Worm (Caenorhabditis elegans) whole organism, dauer: ENCODE measurements around the gene zip-3.
"Not testable (repeated sequence)": the region's sequence is repeated elsewhere in the genome, so short reads cannot be mapped to it uniquely, and the experiment has no call there.

Experiments
- unc-62 ChIP-seq: sonication (generic microtip); optimal IDR thresholded peaks from 2 replicates; lab custom pipeline; 2017; ENCODE audit warnings: missing biosample characterization, missing genetic modification reagents, missing genetic modification characterization

Gene zip-3

DNA sequence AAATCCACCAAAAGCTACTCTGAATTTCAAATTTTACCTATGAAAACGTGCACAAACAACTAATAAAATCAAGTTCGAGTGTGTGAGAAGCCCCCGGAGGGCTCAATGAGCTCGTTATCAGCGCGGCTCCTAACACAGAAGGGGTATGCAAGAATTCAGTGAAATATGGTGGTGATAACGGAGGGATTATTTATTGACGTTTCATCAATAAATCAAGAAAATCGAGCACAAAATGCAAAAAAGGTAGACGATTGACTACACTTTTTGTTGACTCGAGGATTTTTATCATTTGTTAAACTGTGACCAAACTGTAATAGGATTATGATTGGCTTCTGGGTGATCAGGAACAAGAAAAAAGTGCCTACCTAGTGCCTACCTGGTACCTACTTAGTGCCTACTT lies at the start of gene zip-3:
TSS of gene zip-3 (minus strand) at position 21 of the 400 bp plus-strand sequence.
- TF ChIP-seq unc-62 (GFP tag; lab: Kevin White, UChicago) = no peak

DNA sequence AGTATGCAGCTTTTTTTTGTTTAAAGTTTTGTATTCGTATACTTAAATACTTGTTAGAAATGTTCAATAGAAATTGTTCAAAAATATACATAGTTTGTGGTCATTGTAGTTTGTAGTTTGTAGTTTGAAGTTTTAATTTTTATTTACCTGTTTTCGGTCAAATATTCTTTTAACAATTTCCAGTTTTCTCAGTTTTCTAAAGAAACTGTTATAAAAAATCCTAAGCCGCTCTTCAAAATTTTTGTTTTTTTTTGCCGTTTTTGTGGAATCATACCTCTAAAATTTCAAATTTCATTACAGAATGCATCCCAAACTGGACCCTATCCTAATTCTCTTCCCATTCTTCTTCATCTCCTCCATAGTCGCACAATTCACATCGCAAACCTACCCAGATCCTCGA lies 49.0 kb upstream of the zip-3 start, which contains the start of gene F01D5.6:
TSS of gene F01D5.6 (plus strand) at position 301 of the 400 bp plus-strand sequence.
- no peak for TF ChIP-seq unc-62 (GFP tag; lab: Kevin White, UChicago)

DNA sequence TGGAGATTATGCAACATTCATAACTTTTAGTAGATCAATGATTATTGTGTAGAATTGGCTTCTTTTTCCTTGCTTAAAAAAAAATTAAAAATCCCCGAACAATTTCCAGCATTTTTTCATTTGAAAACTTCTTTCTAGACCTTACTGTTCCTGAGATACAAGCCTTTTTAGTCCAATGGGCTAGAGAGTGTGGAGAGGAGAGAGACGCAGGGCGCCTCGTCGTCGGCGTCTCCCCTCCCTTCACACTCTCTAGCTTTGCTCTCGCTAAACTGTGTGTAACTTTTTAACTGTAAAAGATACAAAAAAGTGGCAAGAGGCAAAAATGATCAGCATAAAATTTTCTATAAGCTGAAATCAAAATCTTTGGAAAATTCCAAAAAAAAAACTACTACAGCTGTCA lies 47.9 kb upstream of the zip-3 start:
- no peak for TF ChIP-seq unc-62 (GFP tag; lab: Kevin White, UChicago)

DNA sequence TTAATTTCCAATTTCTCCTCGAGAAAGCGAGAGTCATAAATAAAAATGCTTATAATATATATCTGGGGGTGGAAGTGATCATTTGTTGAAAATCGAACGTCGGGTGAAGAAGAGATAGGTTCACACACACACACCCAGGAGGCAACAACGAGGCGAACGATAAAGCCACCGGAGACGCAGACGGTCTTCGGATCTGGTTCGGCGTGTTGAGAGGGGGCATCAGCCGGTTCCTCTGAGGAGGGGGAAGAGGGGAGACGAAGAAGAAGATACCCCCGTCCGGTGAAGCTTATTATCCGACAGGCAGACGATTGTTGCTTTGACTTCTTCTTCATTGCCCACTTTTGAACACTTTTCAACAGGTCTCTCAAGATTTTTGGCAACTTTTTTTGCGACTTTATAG lies 47.5 kb upstream of the zip-3 start:
- no peak for TF ChIP-seq unc-62 (GFP tag; lab: Kevin White, UChicago)

DNA sequence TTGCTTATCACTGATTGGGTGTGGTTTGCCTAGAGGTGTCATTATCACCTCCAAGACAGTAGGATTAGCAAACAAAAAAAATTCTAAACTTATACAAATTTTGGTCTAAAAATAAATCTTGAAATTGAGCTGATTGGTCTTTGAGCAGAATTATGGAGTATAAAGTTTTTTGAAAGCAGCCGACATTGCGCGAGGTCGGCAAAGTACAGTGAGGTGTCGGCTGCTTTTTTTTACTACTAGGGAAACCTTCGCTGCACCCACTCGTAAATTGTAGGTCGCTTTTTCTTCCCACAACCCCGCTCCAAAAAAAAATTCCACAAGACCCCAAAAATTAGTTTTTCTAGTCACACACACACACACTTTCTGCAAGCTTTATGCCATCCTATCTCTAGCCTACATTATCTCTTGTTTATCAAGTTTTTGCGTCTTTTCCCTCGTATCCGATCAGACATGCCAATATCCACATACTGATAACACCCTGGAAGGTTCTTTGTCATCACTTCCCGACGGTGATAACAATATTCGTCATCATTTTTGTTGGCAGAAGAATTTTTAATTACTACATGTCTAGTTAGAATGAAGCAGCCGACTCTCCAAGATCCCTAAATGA lies 46.7 kb upstream of the zip-3 start:
- TF ChIP-seq unc-62 (GFP tag; lab: Kevin White, UChicago) = no peak

DNA sequence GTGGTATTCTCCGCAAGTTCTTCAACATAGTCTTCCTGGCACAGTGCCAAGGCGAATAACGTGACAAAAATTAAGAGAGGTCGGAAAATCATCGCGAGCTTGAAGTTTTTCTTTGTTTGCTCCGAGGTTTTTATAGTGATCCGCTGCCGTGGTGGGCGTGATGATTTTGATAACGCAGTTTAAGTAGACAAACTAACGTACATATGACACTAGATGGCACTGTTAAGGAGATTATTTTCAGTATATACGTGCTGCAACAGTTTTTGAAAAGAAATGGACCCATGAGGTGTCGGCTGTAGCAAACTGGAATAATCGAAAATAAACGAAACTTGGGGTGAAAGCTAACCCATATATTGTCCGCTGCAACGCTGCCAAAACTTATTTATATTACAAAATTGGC lies 44.9 kb upstream of the zip-3 start, which contains the start of gene F01D5.5:
TSS of gene F01D5.5 (minus strand) at position 101 of the 400 bp plus-strand sequence.
- no peak for TF ChIP-seq unc-62 (GFP tag; lab: Kevin White, UChicago)

DNA sequence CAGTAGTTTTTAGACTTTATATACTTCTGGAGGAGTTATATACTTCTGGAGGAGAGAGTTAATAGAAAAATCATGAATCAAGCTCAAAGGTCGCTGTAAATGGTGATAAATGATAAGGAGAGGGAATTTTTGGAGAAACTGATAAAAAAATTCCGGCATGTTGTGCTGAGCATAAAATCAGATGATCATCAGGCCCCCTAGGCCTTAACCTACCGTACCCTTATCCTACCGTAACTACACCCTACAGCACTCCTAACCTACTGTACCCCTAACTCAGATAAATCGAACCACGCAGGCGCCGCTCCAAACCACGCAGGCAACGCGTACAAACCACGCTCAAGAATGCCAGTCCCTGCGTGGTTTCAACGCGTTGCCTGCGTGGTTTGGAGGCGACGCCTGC lies 42.8 kb upstream of the zip-3 start, which contains the start of gene F01D5.3:
TSS of gene F01D5.3 (minus strand) at position 101 of the 400 bp plus-strand sequence.
- not testable (repeated sequence) for TF ChIP-seq unc-62 (GFP tag; lab: Kevin White, UChicago)

DNA sequence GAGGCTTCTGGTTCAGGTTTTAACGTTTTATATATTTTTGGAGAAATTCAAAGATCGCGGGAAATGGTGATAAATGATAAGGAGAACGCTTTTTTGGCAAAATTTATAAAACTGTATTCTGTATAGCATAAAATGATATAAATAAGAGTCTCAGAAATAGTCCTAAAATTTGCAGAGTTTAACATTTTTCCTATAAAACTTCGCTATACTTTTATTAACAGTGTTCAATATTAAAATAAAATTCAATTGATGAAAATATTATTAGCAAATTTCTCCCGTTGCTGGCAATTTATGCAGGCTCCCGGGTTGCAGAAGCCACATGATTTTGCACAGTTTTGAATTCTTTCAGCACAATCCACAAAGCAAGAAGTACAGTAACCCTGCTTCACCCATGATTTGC lies 41.7 kb upstream of the zip-3 start, which contains the start of gene F01D5.2:
TSS of gene F01D5.2 (minus strand) at position 101 of the 400 bp plus-strand sequence.
- TF ChIP-seq unc-62 (GFP tag; lab: Kevin White, UChicago) = no peak

DNA sequence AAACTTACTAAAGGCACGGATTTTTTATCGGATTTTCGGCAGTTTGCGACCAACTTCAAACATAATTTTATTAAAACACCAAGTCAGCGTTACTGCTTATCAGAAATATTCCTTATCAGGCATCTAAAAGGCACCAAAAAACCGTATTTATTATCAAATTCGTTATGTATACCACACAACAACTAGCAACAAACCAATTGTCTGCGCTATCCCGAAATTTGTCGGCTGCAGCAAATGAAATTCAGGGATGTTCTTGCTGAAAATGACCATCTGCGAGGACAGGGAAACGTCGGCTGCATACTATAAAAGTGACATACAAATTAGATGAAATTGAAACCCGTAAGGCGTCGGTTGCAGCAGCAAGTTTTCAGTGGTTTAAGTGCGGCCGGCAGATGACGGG lies 40.7 kb upstream of the zip-3 start:
- TF ChIP-seq unc-62 (GFP tag; lab: Kevin White, UChicago) = no peak

DNA sequence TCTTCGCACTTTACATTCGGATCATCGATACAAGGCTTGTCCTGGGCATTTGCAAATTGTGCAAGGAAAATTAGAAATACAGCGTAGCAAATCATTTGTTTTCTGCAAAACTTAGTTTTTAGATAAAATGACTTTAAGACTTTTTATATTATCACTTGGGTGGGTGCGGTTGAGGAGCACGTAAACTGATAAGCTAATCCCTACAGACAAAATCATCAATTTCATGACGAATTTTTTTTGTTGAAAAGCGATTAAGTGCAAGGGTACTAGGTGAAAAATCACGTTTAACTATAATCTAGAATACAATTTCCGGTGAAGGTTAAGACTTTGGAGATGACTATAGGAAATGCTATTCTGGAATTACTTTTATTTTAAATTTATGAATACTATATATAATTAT lies 40.2 kb upstream of the zip-3 start, which contains the start of gene F01D5.1:
TSS of gene F01D5.1 (minus strand) at position 105 of the 400 bp plus-strand sequence.
- TF ChIP-seq unc-62 (GFP tag; lab: Kevin White, UChicago) = no peak

DNA sequence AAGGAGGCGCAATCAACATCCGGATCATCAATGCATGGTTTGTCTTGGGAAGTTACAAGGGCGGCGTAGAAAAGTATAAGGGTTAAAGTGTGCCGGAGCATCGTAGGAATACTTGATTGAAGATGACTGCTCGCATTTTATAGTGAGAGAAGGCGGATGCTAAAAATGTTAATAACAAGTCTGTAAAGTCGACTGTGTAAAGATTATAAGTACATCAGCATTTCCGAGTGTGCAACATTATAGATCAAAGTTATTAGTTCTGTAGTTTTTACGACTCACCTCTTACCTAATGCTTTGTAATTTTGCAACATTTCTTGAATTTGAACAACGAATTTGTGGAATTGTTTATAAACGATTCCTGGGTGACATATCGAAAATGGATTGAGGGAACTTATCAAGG lies 37.7 kb upstream of the zip-3 start, which contains the start of gene Y39G8B.7:
TSS of gene Y39G8B.7 (minus strand) at position 101 of the 400 bp plus-strand sequence.
- no peak for TF ChIP-seq unc-62 (GFP tag; lab: Kevin White, UChicago)

DNA sequence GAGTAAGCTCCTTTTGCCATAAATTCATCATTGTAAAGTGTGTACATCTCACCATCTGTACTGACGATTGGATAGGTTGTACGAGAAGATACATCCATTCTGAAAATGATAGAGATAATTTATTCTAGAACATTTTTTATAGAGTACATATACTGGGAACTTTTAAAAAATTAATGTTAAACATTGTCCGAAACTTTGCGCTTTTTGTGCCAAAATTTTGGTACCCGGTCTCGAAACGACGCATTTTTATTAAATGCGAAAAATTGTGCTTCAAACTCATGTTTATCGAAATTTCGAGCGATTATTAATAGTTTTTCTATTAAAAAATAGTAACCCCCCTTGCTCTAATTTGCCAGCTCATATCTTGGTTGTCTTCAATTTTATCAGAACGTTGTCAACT lies 34.5 kb upstream of the zip-3 start, which contains the start of gene Y39G8B.5:
TSS of gene Y39G8B.5 (minus strand) at position 101 of the 400 bp plus-strand sequence.
- TF ChIP-seq unc-62 (GFP tag; lab: Kevin White, UChicago) = no peak

DNA sequence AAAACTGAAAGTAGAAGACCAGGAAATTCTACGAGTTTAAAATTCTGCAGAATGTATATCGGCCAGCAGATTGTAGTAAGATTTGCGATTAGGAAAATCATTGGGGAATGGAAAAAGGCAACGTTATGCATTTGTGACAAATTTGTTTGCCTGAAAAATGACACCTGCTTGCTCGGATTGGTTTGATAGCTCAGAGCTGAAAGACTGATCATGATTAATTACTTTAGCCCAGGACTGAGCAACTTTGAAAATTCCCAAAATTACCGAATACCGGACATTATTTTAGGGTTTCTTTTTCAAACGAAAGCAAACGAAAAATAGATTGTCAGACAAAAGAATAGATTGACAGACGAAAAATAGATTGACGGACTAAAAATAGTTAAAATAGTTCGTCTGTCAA lies 27.3 kb upstream of the zip-3 start, which contains the start of gene sre-47:
TSS of gene sre-47 (minus strand) at position 101 of the 400 bp plus-strand sequence.
- no peak for TF ChIP-seq unc-62 (GFP tag; lab: Kevin White, UChicago)

DNA sequence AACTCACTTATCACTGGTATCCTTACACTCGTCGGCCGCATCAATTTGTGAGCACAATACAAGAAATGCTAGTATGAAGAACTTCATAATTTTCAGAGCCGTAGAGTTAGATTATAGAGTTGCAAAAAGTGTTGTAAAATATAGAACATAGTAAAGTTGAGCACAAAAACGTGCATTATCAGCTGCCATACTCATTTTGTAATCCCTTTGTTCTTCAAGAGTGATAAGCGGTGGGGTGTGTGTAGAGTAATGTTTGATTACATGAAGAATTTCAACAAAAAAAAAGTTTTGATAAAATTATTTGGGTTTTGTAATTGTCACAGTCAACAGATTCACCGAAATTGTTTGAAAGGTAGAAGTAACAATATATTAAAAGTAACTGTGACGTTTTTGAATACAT lies 25.7 kb upstream of the zip-3 start, which contains the start of the genes Y39G8B.13 and Y39G8B.10:
TSS of gene Y39G8B.13 (minus strand) at position 125 of the 400 bp plus-strand sequence.
TSS of gene Y39G8B.10 (minus strand) at position 193 of the 400 bp plus-strand sequence.
- no peak for TF ChIP-seq unc-62 (GFP tag; lab: Kevin White, UChicago)

DNA sequence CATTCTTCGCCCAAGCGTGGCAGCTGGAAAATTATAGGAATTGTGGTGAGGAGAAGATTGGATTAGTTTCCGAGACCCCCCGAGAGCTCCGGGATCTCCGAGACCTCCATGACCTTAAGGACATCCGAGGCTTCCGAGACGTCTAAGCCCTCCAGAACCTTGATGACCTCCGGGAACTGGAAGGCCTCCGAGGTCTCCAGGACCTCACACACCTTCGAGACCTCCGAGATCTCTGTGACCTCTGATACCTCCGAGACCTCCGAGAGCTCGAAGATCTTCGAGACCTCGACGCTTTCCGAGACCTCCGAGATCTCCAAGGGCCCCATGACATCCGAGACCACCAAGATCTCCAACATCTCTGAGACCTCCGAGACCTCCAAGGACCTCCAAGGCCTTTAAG lies 25.0 kb upstream of the zip-3 start:
- TF ChIP-seq unc-62 (GFP tag; lab: Kevin White, UChicago) = no peak

DNA sequence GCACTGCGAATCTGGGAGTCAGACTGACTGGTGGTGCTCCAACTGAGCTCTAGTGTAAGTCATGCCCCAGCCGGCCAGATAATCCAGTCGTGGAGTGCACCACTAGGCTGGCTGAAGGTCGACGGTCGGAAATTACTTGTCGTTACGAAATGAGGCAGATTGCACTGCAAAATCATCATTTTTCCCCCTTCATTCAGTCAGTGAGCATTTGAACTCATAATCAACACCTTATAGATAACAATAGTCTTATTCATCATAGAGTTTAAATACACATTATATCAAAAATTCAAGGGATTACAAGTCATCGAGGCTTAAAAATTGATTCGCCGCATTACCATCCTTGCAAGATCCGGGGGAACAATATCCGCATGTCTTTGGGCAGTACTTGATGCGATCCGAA lies 24.6 kb upstream of the zip-3 start:
- no peak for TF ChIP-seq unc-62 (GFP tag; lab: Kevin White, UChicago)

DNA sequence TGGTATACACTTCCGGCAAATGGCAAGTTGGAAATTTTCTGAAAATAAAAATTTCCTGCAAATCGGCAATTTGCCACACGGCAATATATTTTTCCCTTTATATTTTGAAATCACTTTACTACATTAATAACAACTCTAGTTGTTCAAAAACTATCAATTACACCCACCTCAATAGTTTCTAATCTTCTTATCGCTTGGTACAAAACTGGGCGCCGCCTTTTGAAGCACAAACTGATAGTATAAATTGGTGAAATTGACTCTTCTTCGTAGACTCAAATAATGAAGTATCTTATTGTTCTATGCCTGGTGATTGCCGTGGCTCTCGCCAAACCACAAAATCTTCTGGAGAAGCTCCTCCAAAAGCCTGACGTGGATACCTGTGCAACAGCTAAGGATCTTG lies 23.8 kb upstream of the zip-3 start, which contains the start of gene Y39G8B.9:
TSS of gene Y39G8B.9 (plus strand) at position 269 of the 400 bp plus-strand sequence.
- TF ChIP-seq unc-62 (GFP tag; lab: Kevin White, UChicago) = no peak
